Fruit fly (Drosophila melanogaster) S2 (cell line): Measurements from ENCODE around the gene CG10435.

Source experiments
- CG8478 ChIP-seq: fragments of >200 bp; optimal IDR thresholded peaks from 2 replicates; lab custom pipeline; 2018
- CTCF ChIP-seq, 2 experiments: fragments of >200 bp; optimal IDR thresholded peaks; 2 replicates each; lab custom pipeline; 2018

DNA sequence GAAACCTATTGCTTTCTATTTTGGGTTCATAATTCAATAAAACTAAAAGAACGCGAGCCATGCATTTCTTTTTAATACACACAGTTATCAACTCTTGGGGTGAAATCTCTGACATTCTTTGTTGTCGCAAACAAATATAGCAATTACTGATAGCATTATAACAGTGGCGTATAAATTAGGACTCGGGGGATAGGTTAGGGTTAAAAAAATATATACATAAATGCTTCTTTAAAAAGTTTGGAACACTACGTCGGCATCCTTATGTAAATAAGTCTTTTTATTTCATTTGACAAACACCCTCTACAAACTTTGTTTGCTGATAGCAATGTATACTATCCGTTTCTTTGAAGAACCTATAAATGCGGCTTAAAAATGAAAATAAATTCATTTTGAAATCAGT lies 27.8 kb upstream of the CG10435 start, which contains the start of gene CG43060:
- TF ChIP-seq CTCF (optimal IDR thresholded peaks at IDR 0.05; lab: Kevin White, UChicago) (no peak), CG8478 (lab: Kevin White, UChicago) (no peak)
